Fruit fly (Drosophila melanogaster): ENCODE data around the gene CG11760.

Gene CG11760

dm6 chr3R:8746354-8746753 lies 27.4 kb downstream of the CG11760 start (continued):
- TF ChIP-seq trem (tag; optimal IDR thresholded peaks at IDR 0.05) (peak; percentile 65), Deaf1 (tag; optimal IDR thresholded peaks at IDR 0.05) (peak; percentile 27), fd102C (GFP tag; optimal IDR thresholded peaks at IDR 0.05) (peak; percentile 25), CG9817 (tag; optimal IDR thresholded peaks at IDR 0.05) (no peak), CG1792 (GFP tag; optimal IDR thresholded peaks at IDR 0.05) (no peak), dm (GFP tag; optimal IDR thresholded peaks at IDR 0.05) (no peak), gcm2 (GFP tag; optimal IDR thresholded peaks at IDR 0.05) (no peak), CG16815 (GFP tag; optimal IDR thresholded peaks at IDR 0.05) (peak; percentile 10), CG14441 (GFP tag; IDR thresholded peaks at IDR 0.05) (no peak), CG17385 (GFP tag; optimal IDR thresholded peaks at IDR 0.05) (peak; percentile 64), eyg (GFP tag; optimal IDR thresholded peaks at IDR 0.05) (no peak), fd64A (GFP tag; optimal IDR thresholded peaks at IDR 0.05) (no peak), Sox102F (GFP tag; optimal IDR thresholded peaks at IDR 0.05) (peak; percentile 82), CG18764 (GFP tag; optimal IDR thresholded peaks at IDR 0.05) (peak; percentile 28), CG34376 (GFP tag; optimal IDR thresholded peaks at IDR 0.05) (no peak), seq (GFP tag; IDR thresholded peaks at IDR 0.05) (peak; percentile 57), Xrp1 (GFP tag; IDR thresholded peaks at IDR 0.05) (peak; percentile 78), CG18619 (GFP tag; optimal IDR thresholded peaks at IDR 0.05) (peak; percentile 20), CG5180 (GFP tag; optimal IDR thresholded peaks at IDR 0.05) (peak; percentile 27), CG18262 (tag; optimal IDR thresholded peaks at IDR 0.05) (peak; percentile 75), phol (tag; optimal IDR thresholded peaks at IDR 0.05) (peak; percentile 73), Ptx1 (GFP tag; IDR thresholded peaks at IDR 0.05) (peak; percentile 56; the same call in 1 of the 2 replicates), br (optimal IDR thresholded peaks at IDR 0.05) (no peak), CG13296 (GFP tag; optimal IDR thresholded peaks at IDR 0.05) (no peak), hbn (GFP tag; IDR thresholded peaks at IDR 0.05; ENCODE audit: partially characterized antibody) (no peak), Bteb2 (GFP tag; optimal IDR thresholded peaks at IDR 0.05) (no peak)

dm6 chr3R:8747134-8747870 lies 28.3 kb downstream of the CG11760 start, which contains the start of the genes CG9801 and Nasp:
CG9801 (minus strand) TSS chr3R:8747675.
Nasp (plus strand) TSS chr3R:8747798.
- TF ChIP-seq CG34422 (GFP tag; IDR thresholded peaks at IDR 0.05) (peak; percentile 56; the same call in 2 of the 3 replicates), CG17912 (GFP tag; optimal IDR thresholded peaks at IDR 0.05) (peak; percentile 35), Pdp1 (GFP tag; optimal IDR thresholded peaks at IDR 0.05) (peak in 1 of 2 experiments; percentile 29), Lim3 (GFP tag; IDR thresholded peaks at IDR 0.05) (no peak), Eip74EF (GFP tag; optimal IDR thresholded peaks at IDR 0.05) (peak in 1 of 2 experiments; percentile 73), chif (GFP tag; optimal IDR thresholded peaks at IDR 0.05) (peak in 1 of 2 experiments; percentile 41), chn (GFP tag; optimal IDR thresholded peaks at IDR 0.05) (peak; percentile 45), Rfx (GFP tag; IDR thresholded peaks at IDR 0.05) (peak; percentile 62), CG9727 (GFP tag; optimal IDR thresholded peaks at IDR 0.05) (peak; percentile 1), CG11560 (tag; IDR thresholded peaks at IDR 0.05) (peak; percentile 65; the same call in 2 of the 3 replicates), CG15011 (GFP tag; optimal IDR thresholded peaks at IDR 0.05) (peak; percentile 11), B-H2 (GFP tag; optimal IDR thresholded peaks at IDR 0.05) (no peak), CG10366 (GFP tag; IDR thresholded peaks at IDR 0.05) (peak; percentile 9; the same call in 1 of the 2 replicates), CG1603 (tag; optimal IDR thresholded peaks at IDR 0.05) (peak; percentile 84), Antp (GFP tag; optimal IDR thresholded peaks at IDR 0.05) (peak; percentile 50), lilli (GFP tag; optimal IDR thresholded peaks at IDR 0.05) (peak; percentile 0), CG17385 (GFP tag; optimal IDR thresholded peaks at IDR 0.05) (peak; percentile 32), CG2120 (GFP tag; optimal IDR thresholded peaks at IDR 0.05) (peak; percentile 46), CG30431 (GFP tag; optimal IDR thresholded peaks at IDR 0.05) (no peak), CG2712 (tag; optimal IDR thresholded peaks at IDR 0.05) (peak; percentile 46), Hsf (GFP tag; optimal IDR thresholded peaks at IDR 0.05) (peak; percentile 23), wdn (GFP tag; IDR thresholded peaks at IDR 0.05) (peak; percentile 38; the same call in 1 of the 2 replicates), CG17829 (tag; optimal IDR thresholded peaks at IDR 0.05) (peak; percentile 57), tap (tag; optimal IDR thresholded peaks at IDR 0.05) (no peak), Meics (GFP tag; optimal IDR thresholded peaks at IDR 0.05) (no peak), hbn (GFP tag; IDR thresholded peaks at IDR 0.05; ENCODE audit: partially characterized antibody) (peak; percentile 57)
